Fruit fly (Drosophila melanogaster): ENCODE results near the gene Ama.

DNA sequence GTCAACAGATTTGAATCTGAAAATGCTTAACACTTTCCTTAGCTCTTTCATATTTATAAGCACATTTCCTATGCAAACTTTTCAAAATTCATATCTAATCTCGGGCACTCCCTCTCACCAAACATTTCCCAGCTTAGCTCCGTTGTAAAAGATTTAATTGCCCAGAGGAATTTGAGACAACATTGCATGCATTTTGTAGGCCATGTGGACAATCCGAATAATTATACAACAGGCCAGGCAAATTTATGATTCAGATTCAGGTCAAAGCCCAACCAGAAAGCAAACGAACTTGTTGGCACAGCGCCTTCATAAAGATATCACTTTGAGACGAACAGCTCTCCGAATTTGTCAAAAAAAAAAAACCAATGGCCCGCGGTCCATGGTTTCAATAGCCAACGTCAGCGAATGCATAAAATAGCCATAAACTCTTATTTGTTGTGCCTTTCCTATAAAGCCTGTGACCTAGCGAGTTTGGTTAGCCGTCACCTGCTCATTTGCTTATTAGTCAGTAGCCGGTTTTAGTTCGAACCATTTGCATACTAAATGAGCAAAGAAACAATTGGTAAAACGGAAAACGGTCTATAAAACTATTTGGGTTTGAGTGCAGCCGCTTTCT lies 51.7 kb downstream of the Ama start:
- TF ChIP-seq pnt (GFP tag; optimal IDR thresholded peaks at IDR 0.05) (no peak), ewg (GFP tag; optimal IDR thresholded peaks at IDR 0.05) (no peak), gce (GFP tag; IDR thresholded peaks at IDR 0.05) (no peak), CG10274 (GFP tag; optimal IDR thresholded peaks at IDR 0.05) (no peak), CG2129 (GFP tag; IDR thresholded peaks at IDR 0.05; ENCODE audit: partially characterized antibody) (no peak), CG8765 (GFP tag; IDR thresholded peaks at IDR 0.05) (no peak), pfk (GFP tag; optimal IDR thresholded peaks at IDR 0.05) (no peak)

Data from whole organism, embryonic.